Fruit fly (Drosophila melanogaster): ENCODE data around the gene CG34447.
A peak's percentile ranks its signal among the peaks of the same experiment; 100 is the strongest.

dm6 chr2L:2467722-2468372 lies 48.0 kb upstream of the CG34447 start:
- peak; percentile 4 for TF ChIP-seq CG8159 (tag; optimal IDR thresholded peaks at IDR 0.05)
- no peak for TF ChIP-seq fd96Ca (GFP tag; IDR thresholded peaks at IDR 0.05)
- TF ChIP-seq CG34367 (tag; optimal IDR thresholded peaks at IDR 0.05): no peak
- TF ChIP-seq Snoo (tag; optimal IDR thresholded peaks at IDR 0.05): no peak
- TF ChIP-seq CG8301 (tag; optimal IDR thresholded peaks at IDR 0.05): no peak
- no peak for TF ChIP-seq EcR (GFP tag; optimal IDR thresholded peaks at IDR 0.05)
- TF ChIP-seq CG13204 (GFP tag; optimal IDR thresholded peaks at IDR 0.05): no peak
